Worm (Caenorhabditis elegans) whole organism, L1 larva: ENCODE data around the gene C31H1.5.

Experiments used
- C16A3.4 ChIP-seq: fragments of 150-350 bp; optimal IDR thresholded peaks from 2 replicates; lab custom pipeline; 2014; ENCODE audit warnings: missing biosample characterization, missing genetic modification characterization
- C34B4.2 ChIP-seq: sonication (generic microtip); optimal IDR thresholded peaks from 2 replicates; lab custom pipeline; 2017; ENCODE audit warnings: mild to moderate bottlenecking, missing genetic modification characterization, missing compliant biosample characterization
- Y116A8C.19 ChIP-seq: sonication (generic microtip); optimal IDR thresholded peaks from 2 replicates; lab custom pipeline; 2016; ENCODE audit warnings: missing compliant biosample characterization, missing genetic modification characterization, borderline replicate concordance
- aly-2 ChIP-seq: fragments of 150-350 bp; optimal IDR thresholded peaks from 2 replicates; lab custom pipeline; 2014; ENCODE audit warnings: missing biosample characterization, missing genetic modification characterization
- blmp-1 ChIP-seq: fragments of 150-350 bp; optimal IDR thresholded peaks from 2 replicates; lab custom pipeline; 2014; ENCODE audit warnings: missing biosample characterization, missing genetic modification characterization
- ceh-63 ChIP-seq: fragments of 200-800 bp; sonication (Bioruptor generic); optimal IDR thresholded peaks from 2 replicates; lab custom pipeline; 2018; ENCODE audit warnings: mild to moderate bottlenecking, missing genetic modification characterization, missing compliant biosample characterization
- ceh-8 ChIP-seq: fragments of 200-800 bp; sonication (Bioruptor generic); optimal IDR thresholded peaks from 2 replicates; lab custom pipeline; 2018; ENCODE audit warnings: mild to moderate bottlenecking, missing genetic modification characterization, moderate library complexity, missing compliant biosample characterization
- ceh-82 ChIP-seq, 3 experiments: fragments of 150-350 bp in 1 of 3; sonication (generic microtip) in 2 of 3; optimal IDR thresholded peaks; 2 replicates each; lab custom pipeline; 2014 to 2017; ENCODE audit warnings: missing biosample characterization in 3 of 3, missing genetic modification characterization in 3 of 3
- ceh-88 ChIP-seq: fragments of 200-800 bp; sonication (Bioruptor generic); IDR thresholded peaks from 2 replicates; pipeline ENCODE4 v1.3.6; 2022; ENCODE audit warnings: missing genetic modification characterization, missing compliant biosample characterization
- dpl-1 ChIP-seq, 3 experiments: fragments of 150-350 bp in 2 of 3; sonication (generic microtip) in 1 of 3; optimal IDR thresholded peaks; 2 replicates each; lab custom pipeline; 2014 to 2017; ENCODE audit warnings: missing biosample characterization in 3 of 3, missing genetic modification characterization in 3 of 3, missing genetic modification reagents in 3 of 3
- dsc-1 ChIP-seq: sonication (generic microtip); optimal IDR thresholded peaks from 2 replicates; lab custom pipeline; 2016; ENCODE audit warnings: mild to moderate bottlenecking, missing genetic modification characterization, missing compliant biosample characterization
- efl-1 ChIP-seq, 4 experiments: fragments of 150-350 bp; optimal IDR thresholded peaks in 3 of 4; peaks in 1 of 4; 1 replicate in 1 of 4; 2 replicates in 3 of 4; lab custom pipeline; 2014; ENCODE audit warnings: missing biosample characterization in 2 of 4, missing genetic modification characterization in 2 of 4, missing genetic modification reagents in 2 of 4
- egl-27 ChIP-seq, 2 experiments: fragments of 150-350 bp in 1 of 2; sonication (generic microtip); optimal IDR thresholded peaks; 3 replicates each; lab custom pipeline; 2017 to 2018; ENCODE audit warnings: missing biosample characterization in 2 of 2, missing genetic modification characterization in 2 of 2, missing genetic modification reagents in 2 of 2
- elt-3 ChIP-seq, 6 experiments: fragments of 150-350 bp in 1 of 6; sonication (generic microtip); optimal IDR thresholded peaks; 2 replicates each; lab custom pipeline; 2017 to 2018; ENCODE audit warnings: missing biosample characterization in 6 of 6, missing genetic modification characterization in 6 of 6, inconsistent platforms in 1 of 6
- fkh-10 ChIP-seq: sonication (generic microtip); optimal IDR thresholded peaks from 2 replicates; lab custom pipeline; 2017; ENCODE audit warnings: missing biosample characterization, missing genetic modification reagents, missing genetic modification characterization
- fkh-4 ChIP-seq: sonication (generic microtip); optimal IDR thresholded peaks from 2 replicates; lab custom pipeline; 2016; ENCODE audit warnings: missing compliant biosample characterization, missing genetic modification characterization, borderline replicate concordance
- fkh-8 ChIP-seq: sonication (generic microtip); optimal IDR thresholded peaks from 2 replicates; lab custom pipeline; 2016; ENCODE audit warnings: mild to moderate bottlenecking, missing genetic modification characterization, missing compliant biosample characterization
- fos-1 ChIP-seq: fragments of 150-350 bp; optimal IDR thresholded peaks from 2 replicates; lab custom pipeline; 2014; ENCODE audit warnings: missing biosample characterization, missing genetic modification characterization
- irx-1 ChIP-seq: sonication (generic microtip); optimal IDR thresholded peaks from 2 replicates; lab custom pipeline; 2016; ENCODE audit warnings: missing genetic modification characterization, missing compliant biosample characterization
- isw-1 ChIP-seq: fragments of 200-800 bp; sonication (Bioruptor generic); IDR thresholded peaks from 2 replicates; pipeline ENCODE4 v1.3.6; 2022; ENCODE audit warnings: missing genetic modification characterization, missing compliant biosample characterization
- jun-1 ChIP-seq: fragments of 150-350 bp; optimal IDR thresholded peaks from 2 replicates; lab custom pipeline; 2014; ENCODE audit warnings: missing biosample characterization, missing genetic modification reagents, missing genetic modification characterization
- lin-13 ChIP-seq: fragments of 150-350 bp; optimal IDR thresholded peaks from 2 replicates; lab custom pipeline; 2014; ENCODE audit warnings: missing biosample characterization, missing genetic modification reagents, missing genetic modification characterization
- lin-14 ChIP-seq: fragments of 200-800 bp; sonication (Bioruptor generic); optimal IDR thresholded peaks from 2 replicates; lab custom pipeline; 2018; ENCODE audit warnings: mild to moderate bottlenecking, missing genetic modification characterization, moderate library complexity, missing compliant biosample characterization
- lin-15B ChIP-seq: fragments of 150-350 bp; sonication (generic microtip); optimal IDR thresholded peaks from 3 replicates; lab custom pipeline; 2014; ENCODE audit warnings: missing biosample characterization, missing genetic modification characterization
- lir-3 ChIP-seq: sonication (generic microtip); optimal IDR thresholded peaks from 2 replicates; lab custom pipeline; 2016; ENCODE audit warnings: mild to moderate bottlenecking, missing genetic modification characterization, moderate library complexity, missing compliant biosample characterization; ENCODE audit not compliant: poor library complexity
- mab-9 ChIP-seq: fragments of 200-800 bp; sonication (Bioruptor generic); IDR thresholded peaks from 2 replicates; pipeline ENCODE4 v1.3.6; 2022; ENCODE audit warnings: missing genetic modification reagents, missing genetic modification characterization, missing compliant biosample characterization
- mdl-1 ChIP-seq, 2 experiments: fragments of 150-350 bp; optimal IDR thresholded peaks; 2 replicates each; lab custom pipeline; 2014 to 2017; ENCODE audit warnings: missing biosample characterization in 2 of 2, missing genetic modification characterization in 2 of 2, inconsistent platforms in 1 of 2
- mep-1 ChIP-seq: fragments of 150-350 bp; optimal IDR thresholded peaks from 2 replicates; lab custom pipeline; 2014; ENCODE audit warnings: missing biosample characterization, missing genetic modification characterization
- nhr-11 ChIP-seq: fragments of 150-350 bp; optimal IDR thresholded peaks from 2 replicates; lab custom pipeline; 2014; ENCODE audit warnings: missing biosample characterization, missing genetic modification characterization
- nhr-20 ChIP-seq: sonication (generic microtip); optimal IDR thresholded peaks from 2 replicates; lab custom pipeline; 2016; ENCODE audit warnings: mild to moderate bottlenecking, missing genetic modification characterization, missing compliant biosample characterization
- nhr-47 ChIP-seq: sonication (generic microtip); optimal IDR thresholded peaks from 2 replicates; lab custom pipeline; 2016; ENCODE audit warnings: mild to moderate bottlenecking, missing genetic modification characterization, moderate library complexity, missing compliant biosample characterization
- nhr-76 ChIP-seq: sonication (generic microtip); optimal IDR thresholded peaks from 2 replicates; lab custom pipeline; 2017; ENCODE audit warnings: missing biosample characterization, missing genetic modification characterization
- nhr-85 ChIP-seq: sonication (generic microtip); peaks from one replicate; lab custom pipeline; 2016; ENCODE audit warnings: missing genetic modification characterization, inconsistent platforms, missing compliant biosample characterization
- nhr-90 ChIP-seq: sonication (generic microtip); optimal IDR thresholded peaks from 2 replicates; lab custom pipeline; 2016; ENCODE audit warnings: mild to moderate bottlenecking, missing genetic modification characterization, missing compliant biosample characterization; ENCODE audit not compliant: poor library complexity
- skn-1 ChIP-seq: fragments of 150-350 bp; optimal IDR thresholded peaks from 2 replicates; lab custom pipeline; 2014; ENCODE audit warnings: missing biosample characterization, missing genetic modification characterization
- sox-4 ChIP-seq: sonication (generic microtip); optimal IDR thresholded peaks from 2 replicates; lab custom pipeline; 2016; ENCODE audit warnings: missing genetic modification characterization, missing compliant biosample characterization
- sptf-1 ChIP-seq: fragments of 150-350 bp; optimal IDR thresholded peaks from 2 replicates; lab custom pipeline; 2014; ENCODE audit warnings: missing biosample characterization, missing genetic modification characterization
- unc-130 ChIP-seq: fragments of 150-350 bp; optimal IDR thresholded peaks from 2 replicates; lab custom pipeline; 2017; ENCODE audit warnings: missing biosample characterization, missing genetic modification characterization, inconsistent platforms
- unc-86 ChIP-seq: sonication (generic microtip); optimal IDR thresholded peaks from 2 replicates; lab custom pipeline; 2016; ENCODE audit warnings: missing genetic modification characterization, missing compliant biosample characterization
- unc-98 ChIP-seq: fragments of 200-800 bp; sonication (Bioruptor generic); IDR thresholded peaks from 2 replicates; pipeline ENCODE4 v1.3.6; 2022; ENCODE audit warnings: missing genetic modification characterization, missing compliant biosample characterization
- vab-15 ChIP-seq: sonication (generic microtip); optimal IDR thresholded peaks from 2 replicates; lab custom pipeline; 2017; ENCODE audit warnings: missing genotype, mild to moderate bottlenecking, missing genetic modification characterization, missing compliant biosample characterization
- xbp-1 ChIP-seq: sonication (generic microtip); optimal IDR thresholded peaks from 2 replicates; lab custom pipeline; 2016; ENCODE audit warnings: missing genetic modification characterization, missing compliant biosample characterization
- zag-1 ChIP-seq: fragments of 150-350 bp; optimal IDR thresholded peaks from 2 replicates; lab custom pipeline; 2014; ENCODE audit warnings: missing biosample characterization, missing genetic modification characterization
- ztf-11 ChIP-seq, 2 experiments: sonication (generic microtip); optimal IDR thresholded peaks; 2 replicates each; lab custom pipeline; 2016 to 2017; ENCODE audit warnings: missing genetic modification characterization in 2 of 2, missing biosample characterization in 1 of 2, missing compliant biosample characterization in 1 of 2

C31H1.5 gene

ce11 chrIV:5761211-5761907, 35.2 kb downstream of the C31H1.5 start:
- TF ChIP-seq blmp-1 (tag; lab: Kevin White, UChicago) (peak; percentile 13), isw-1 (GFP tag; lab: Robert Waterston, UW) (no peak)

DNA sequence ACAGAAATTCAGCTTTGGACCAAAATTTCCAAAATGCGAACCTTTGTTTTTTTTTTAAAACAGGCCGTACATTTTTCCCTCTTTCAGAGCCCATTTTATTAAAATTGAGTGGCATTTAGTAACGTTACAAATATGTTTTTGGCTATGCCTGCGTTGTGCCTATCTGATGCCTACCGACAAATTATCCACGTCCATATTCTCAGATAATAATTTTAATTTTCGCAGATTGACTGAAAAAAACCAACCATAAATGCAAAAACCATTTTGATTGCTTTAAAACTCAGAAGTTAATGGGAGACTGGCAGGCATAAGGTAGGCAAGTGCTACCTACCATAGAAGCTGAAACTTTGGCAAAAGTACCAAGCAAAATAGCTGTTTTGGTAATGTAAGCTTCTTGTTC, 35.9 kb downstream of the C31H1.5 start:
- no peak for TF ChIP-seq sptf-1 (tag; lab: Kevin White, UChicago)
- no peak for TF ChIP-seq fkh-10 (GFP tag; lab: Kevin White, UChicago)
- no peak for TF ChIP-seq sox-4
- no peak for TF ChIP-seq nhr-76 (tag; lab: Kevin White, UChicago)
- no peak for TF ChIP-seq skn-1 (tag; lab: Kevin White, UChicago)
- no peak for TF ChIP-seq Y116A8C.19 (tag; lab: Kevin White, UChicago)
- no peak for TF ChIP-seq dpl-1 (GFP tag; optimal IDR thresholded peaks at IDR 0.05; lab: Kevin White, UChicago)
- TF ChIP-seq C34B4.2, result no peak
- TF ChIP-seq unc-86, result no peak
- no peak for TF ChIP-seq egl-27 (tag; optimal IDR thresholded peaks at IDR 0.05; lab: Kevin White, UChicago)
- TF ChIP-seq nhr-47, result no peak
- no peak for TF ChIP-seq nhr-11 (tag; lab: Kevin White, UChicago)
- TF ChIP-seq vab-15 (tag; lab: Kevin White, UChicago), result no peak
- no peak for TF ChIP-seq isw-1 (GFP tag; lab: Robert Waterston, UW)
- no peak for TF ChIP-seq aly-2 (tag; lab: Kevin White, UChicago)
- TF ChIP-seq fkh-8, result no peak

DNA sequence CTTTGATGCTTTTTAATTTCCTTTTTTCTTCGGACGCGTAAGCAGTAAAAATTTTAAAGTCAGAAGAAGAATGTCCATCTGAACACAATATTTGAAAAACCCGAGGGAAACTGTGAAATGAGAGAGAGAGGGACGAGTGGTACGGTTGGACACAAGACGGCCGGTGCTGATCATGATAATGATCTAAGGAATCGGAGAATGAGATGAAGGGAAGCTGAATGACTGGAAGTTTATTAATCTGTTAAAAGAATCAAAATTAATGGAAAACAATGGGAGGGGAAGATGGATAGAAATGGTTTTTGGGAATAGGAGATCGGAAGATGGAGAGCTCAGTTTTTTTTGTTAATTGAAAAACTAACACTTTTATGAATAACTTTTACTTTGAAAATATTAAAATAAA, 37.9 kb downstream of the C31H1.5 start:
- TF ChIP-seq mep-1 (no peak), ceh-82 (tag; optimal IDR thresholded peaks at IDR 0.05; lab: Kevin White, UChicago) (no peak), mdl-1 (tag; optimal IDR thresholded peaks at IDR 0.05; lab: Kevin White, UChicago) (no peak), dsc-1 (no peak), nhr-85 (tag; lab: Kevin White, UChicago) (peak; percentile 70), blmp-1 (tag; lab: Kevin White, UChicago) (peak; percentile 13), C16A3.4 (tag; lab: Kevin White, UChicago) (no peak), lir-3 (tag; lab: Kevin White, UChicago) (no peak), fos-1 (tag; lab: Kevin White, UChicago) (no peak), aly-2 (tag; lab: Kevin White, UChicago) (no peak), C34B4.2 (no peak), fkh-10 (GFP tag; lab: Kevin White, UChicago) (no peak), nhr-20 (no peak)

DNA sequence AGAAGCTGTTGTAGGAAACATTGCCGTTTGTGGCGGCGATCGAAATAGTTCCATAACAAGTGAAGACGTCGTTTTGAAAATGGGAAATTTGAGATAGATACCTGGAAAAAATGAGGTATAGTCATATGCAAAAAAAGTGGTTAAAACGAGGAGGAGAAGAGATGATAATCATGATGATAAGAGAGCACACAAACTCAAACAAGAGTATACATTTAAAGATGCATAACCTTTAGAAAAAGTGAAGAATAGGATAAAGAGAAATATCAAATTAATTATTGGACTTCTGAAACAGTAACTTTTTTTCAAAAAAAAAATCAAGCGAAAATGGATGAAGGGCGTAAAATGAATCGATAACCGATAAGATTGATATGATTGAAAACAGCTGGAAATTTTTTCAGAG, 38.8 kb downstream of the C31H1.5 start, which contains the start of gene nhr-46:
TSS of gene nhr-46 (minus strand) at position 101 of the 400 bp plus-strand sequence.
- TF ChIP-seq zag-1 (no peak), lin-15B (tag; lab: Kevin White, UChicago) (no peak), efl-1 (optimal IDR thresholded peaks at IDR 0.05; lab: Kevin White, UChicago) (no peak), efl-1 (GFP tag; optimal IDR thresholded peaks at IDR 0.05 in 1 of 2; lab: Kevin White, UChicago) (peak in 1 of 2 experiments; percentile 22), nhr-85 (tag; lab: Kevin White, UChicago) (peak; percentile 9)

DNA sequence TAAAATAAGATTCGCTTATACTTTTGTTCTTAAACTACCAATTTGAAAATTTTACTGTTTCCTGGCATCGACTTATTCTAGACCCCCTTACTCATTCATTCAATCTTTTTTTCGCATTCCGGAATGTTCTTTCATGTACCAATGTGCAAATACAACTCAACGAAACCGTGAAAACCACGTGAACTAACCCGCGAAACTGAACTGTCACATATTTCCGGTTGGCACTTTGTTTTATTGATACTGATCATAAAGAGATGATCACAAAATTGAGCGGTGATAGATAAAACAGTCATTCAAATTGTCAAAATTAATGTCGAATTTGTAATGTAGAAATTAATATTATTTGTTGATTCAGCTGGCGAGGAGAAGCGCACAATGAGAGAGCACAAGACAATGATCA, 40.7 kb downstream of the C31H1.5 start:
- TF ChIP-seq mab-9 (GFP tag; lab: Robert Waterston, UW) (no peak), xbp-1 (tag; lab: Kevin White, UChicago) (no peak), ceh-63 (GFP tag; lab: Kevin White, UChicago) (no peak), nhr-47 (no peak), nhr-85 (tag; lab: Kevin White, UChicago) (peak; percentile 39), ceh-88 (GFP tag; lab: Robert Waterston, UW) (no peak), irx-1 (tag; lab: Kevin White, UChicago) (no peak), sptf-1 (tag; lab: Kevin White, UChicago) (no peak), ztf-11 (tag; optimal IDR thresholded peaks at IDR 0.05; lab: Kevin White, UChicago) (no peak), ceh-8 (no peak), lin-13 (GFP tag; lab: Kevin White, UChicago) (no peak), jun-1 (no peak), fkh-4 (no peak), nhr-20 (peak; percentile 57), lin-14 (GFP tag; lab: Kevin White, UChicago) (peak; percentile 23), elt-3 (tag; optimal IDR thresholded peaks at IDR 0.05; lab: Kevin White, UChicago) (no peak), unc-130 (tag; lab: Kevin White, UChicago) (no peak), nhr-90 (tag; lab: Kevin White, UChicago) (peak; percentile 34), fkh-8 (no peak), unc-98 (GFP tag; lab: Robert Waterston, UW) (no peak), egl-27 (tag; optimal IDR thresholded peaks at IDR 0.05; lab: Kevin White, UChicago) (no peak)
